Fruit fly (Drosophila melanogaster) whole organism, embryonic: ENCODE measurements around the gene WDR79.
A peak's percentile ranks its signal among the peaks of the same experiment; 100 is the strongest.

ENCODE experiments used
- ATbp ChIP-seq: fragments of 200-800 bp; sonication (Bioruptor generic); optimal IDR thresholded peaks from 2 replicates; lab custom pipeline; 2017; ENCODE audit warnings: missing biosample characterization, mild to moderate bottlenecking, missing genetic modification characterization, missing genetic modification reagents
- CG10274 ChIP-seq: fragments of 200-800 bp; sonication (Bioruptor generic); optimal IDR thresholded peaks from 3 replicates; lab custom pipeline; 2017; ENCODE audit warnings: missing biosample characterization, mild to moderate bottlenecking, missing genetic modification characterization
- CG10959 ChIP-seq: fragments of 200-800 bp; sonication (Bioruptor generic); IDR thresholded peaks from 2 replicates; pipeline ENCODE4 v1.3.6; 2022; ENCODE audit warnings: missing biosample characterization, missing genetic modification characterization
- CG11085 ChIP-seq: fragments of 200-800 bp; sonication (Bioruptor generic); IDR thresholded peaks from 2 replicates; pipeline ENCODE4 v1.3.6; 2022; ENCODE audit warnings: missing biosample characterization, missing genetic modification characterization
- CG11560 ChIP-seq: fragments of 200-800 bp; sonication (Bioruptor generic); IDR thresholded peaks from 3 replicates; pipeline ENCODE4 v1.3.6; 2022; ENCODE audit warnings: missing biosample characterization, missing genetic modification characterization
- CG11723 ChIP-seq: fragments of 200-800 bp; sonication (Bioruptor generic); optimal IDR thresholded peaks from 2 replicates; lab custom pipeline; 2017; ENCODE audit warnings: missing biosample characterization, mild to moderate bottlenecking, missing genetic modification characterization
- CG12769 ChIP-seq: fragments of 200-800 bp; sonication (Bioruptor generic); optimal IDR thresholded peaks from 2 replicates; lab custom pipeline; 2019; ENCODE audit warnings: missing biosample characterization, mild to moderate bottlenecking, missing genetic modification characterization, moderate library complexity
- CG13424 ChIP-seq: fragments of 200-800 bp; sonication (Bioruptor generic); optimal IDR thresholded peaks from 2 replicates; lab custom pipeline; 2019; ENCODE audit warnings: missing biosample characterization, mild to moderate bottlenecking, missing genetic modification characterization, moderate library complexity
- CG17328 ChIP-seq: fragments of 200-800 bp; sonication (Bioruptor generic); IDR thresholded peaks from 2 replicates; pipeline ENCODE4 v1.3.6; 2022; ENCODE audit warnings: missing biosample characterization, missing genetic modification characterization
- CG18262 ChIP-seq: fragments of 200-800 bp; optimal IDR thresholded peaks from 3 replicates; lab custom pipeline; 2019; ENCODE audit warnings: missing biosample characterization, mild to moderate bottlenecking, missing genetic modification characterization, moderate library complexity
- CG1832 ChIP-seq: fragments of 200-800 bp; sonication (Bioruptor generic); optimal IDR thresholded peaks from 2 replicates; lab custom pipeline; 2017; ENCODE audit warnings: missing biosample characterization, mild to moderate bottlenecking, missing genetic modification characterization, inconsistent platforms
- CG2678 ChIP-seq: fragments of 200-800 bp; sonication (Bioruptor generic); optimal IDR thresholded peaks from 3 replicates; lab custom pipeline; 2019; ENCODE audit warnings: missing biosample characterization, mild to moderate bottlenecking, missing genetic modification characterization, moderate library complexity
- CG2875 ChIP-seq: fragments of 200-800 bp; sonication (Bioruptor generic); optimal IDR thresholded peaks from 2 replicates; lab custom pipeline; 2017; ENCODE audit warnings: missing biosample characterization, mild to moderate bottlenecking, missing genetic modification characterization, missing genetic modification reagents
- CG31365 ChIP-seq: fragments of 200-800 bp; sonication (Bioruptor generic); optimal IDR thresholded peaks from 2 replicates; lab custom pipeline; 2018; ENCODE audit warnings: missing biosample characterization, mild to moderate bottlenecking, missing genetic modification characterization
- CG34224 ChIP-seq: fragments of 200-800 bp; sonication (Bioruptor generic); IDR thresholded peaks from 3 replicates; pipeline ENCODE4 v1.3.6; 2022; ENCODE audit warnings: missing biosample characterization, missing genetic modification characterization; ENCODE audit not compliant: partially characterized antibody
- CG4424 ChIP-seq: fragments of 200-800 bp; sonication (Bioruptor generic); optimal IDR thresholded peaks from 3 replicates; lab custom pipeline; 2016; ENCODE audit warnings: missing biosample characterization, missing genetic modification characterization
- CG4730 ChIP-seq: fragments of 200-800 bp; sonication (Bioruptor generic); IDR thresholded peaks from 2 replicates; pipeline ENCODE4 v1.3.6; 2022; ENCODE audit warnings: missing biosample characterization, missing genetic modification characterization
- Chrac-16 ChIP-seq: fragments of 200-800 bp; sonication (Bioruptor generic); optimal IDR thresholded peaks from 3 replicates; lab custom pipeline; 2016; ENCODE audit warnings: missing biosample characterization, missing genetic modification characterization
- CoRest ChIP-seq: fragments of 200-800 bp; sonication (Bioruptor generic); optimal IDR thresholded peaks from 3 replicates; lab custom pipeline; 2018; ENCODE audit warnings: missing biosample characterization, mild to moderate bottlenecking, missing genetic modification characterization, moderate library complexity
- Dip3 ChIP-seq: fragments of 200-800 bp; sonication (Bioruptor generic); optimal IDR thresholded peaks from 3 replicates; lab custom pipeline; 2016; ENCODE audit warnings: missing biosample characterization, missing genetic modification characterization
- E2f1 ChIP-seq: fragments of 200-800 bp; sonication (Bioruptor generic); IDR thresholded peaks from 2 replicates; pipeline ENCODE4 v1.3.6; 2022; ENCODE audit warnings: missing biosample characterization, missing genetic modification characterization
- HLHmδ ChIP-seq: fragments of 200-800 bp; sonication (Bioruptor generic); optimal IDR thresholded peaks from 2 replicates; lab custom pipeline; 2018; ENCODE audit warnings: missing biosample characterization, mild to moderate bottlenecking, missing genetic modification characterization, moderate library complexity
- Hand ChIP-seq: fragments of 200-800 bp; sonication (Bioruptor generic); optimal IDR thresholded peaks from 2 replicates; lab custom pipeline; 2017; ENCODE audit warnings: mild to moderate bottlenecking, missing biosample characterization, missing genetic modification reagents, missing genetic modification characterization
- Lhr ChIP-seq: fragments of 200-800 bp; sonication (Bioruptor generic); optimal IDR thresholded peaks from 3 replicates; lab custom pipeline; 2017; ENCODE audit warnings: mild to moderate bottlenecking, missing biosample characterization, missing genetic modification reagents, missing genetic modification characterization
- Lpt ChIP-seq: fragments of >200 bp; optimal IDR thresholded peaks from 2 replicates; lab custom pipeline; 2018; ENCODE audit warnings: missing biosample characterization, missing genetic modification characterization
- MESR4 ChIP-seq: fragments of 200-800 bp; sonication (Bioruptor generic); optimal IDR thresholded peaks from 2 replicates; lab custom pipeline; 2018; ENCODE audit warnings: missing biosample characterization, mild to moderate bottlenecking, missing genetic modification characterization, moderate library complexity
- Max ChIP-seq: fragments of 200-800 bp; sonication (Bioruptor generic); optimal IDR thresholded peaks from 2 replicates; lab custom pipeline; 2016; ENCODE audit warnings: missing biosample characterization, mild to moderate bottlenecking, missing genetic modification characterization
- Mrtf ChIP-seq: fragments of 200-800 bp; sonication (Bioruptor generic); IDR thresholded peaks from 3 replicates; pipeline ENCODE4 v1.3.6; 2022; ENCODE audit warnings: missing biosample characterization, missing genetic modification characterization
- NC2α ChIP-seq: fragments of 200-800 bp; sonication (Bioruptor generic); optimal IDR thresholded peaks from 2 replicates; lab custom pipeline; 2016; ENCODE audit warnings: missing biosample characterization, missing genetic modification characterization
- NK7.1 ChIP-seq: fragments of 200-800 bp; sonication (Bioruptor generic); optimal IDR thresholded peaks from 3 replicates; lab custom pipeline; 2016; ENCODE audit warnings: missing biosample characterization, missing genetic modification characterization
- Oaz ChIP-seq: fragments of 200-800 bp; sonication (Bioruptor generic); IDR thresholded peaks from 2 replicates; pipeline ENCODE4 v1.3.6; 2022; ENCODE audit warnings: missing biosample characterization, missing genetic modification characterization
- Poxn ChIP-seq: fragments of 200-800 bp; sonication (Bioruptor generic); IDR thresholded peaks from 2 replicates; pipeline ENCODE4 v1.3.6; 2022; ENCODE audit warnings: missing biosample characterization, missing genetic modification characterization
- Side ChIP-seq: fragments of 200-800 bp; sonication (Bioruptor generic); optimal IDR thresholded peaks from 2 replicates; lab custom pipeline; 2016; ENCODE audit warnings: missing biosample characterization, missing genetic modification characterization
- Sry-β ChIP-seq: fragments of 200-800 bp; sonication (Bioruptor generic); optimal IDR thresholded peaks from 2 replicates; lab custom pipeline; 2018; ENCODE audit warnings: missing biosample characterization, mild to moderate bottlenecking, missing genetic modification characterization, moderate library complexity
- ash1 ChIP-seq: fragments of 200-800 bp; sonication (Bioruptor generic); optimal IDR thresholded peaks from 2 replicates; lab custom pipeline; 2018; ENCODE audit warnings: missing biosample characterization, mild to moderate bottlenecking, missing genetic modification characterization
- croc ChIP-seq: fragments of 200-800 bp; sonication (Bioruptor generic); conservative IDR thresholded peaks from 3 replicates; pipeline ENCODE4 v1.3.6; 2022; ENCODE audit warnings: missing biosample characterization, missing genetic modification characterization
- da ChIP-seq: fragments of 200-800 bp; sonication (Bioruptor generic); optimal IDR thresholded peaks from 2 replicates; lab custom pipeline; 2016; ENCODE audit warnings: missing biosample characterization, missing genetic modification characterization
- dmrt99B ChIP-seq: fragments of 200-800 bp; sonication (Bioruptor generic); optimal IDR thresholded peaks from 2 replicates; lab custom pipeline; 2018; ENCODE audit warnings: missing biosample characterization, mild to moderate bottlenecking, missing genetic modification characterization, moderate library complexity
- jumu ChIP-seq: fragments of 200-800 bp; sonication (Bioruptor generic); optimal IDR thresholded peaks from 3 replicates; lab custom pipeline; 2016; ENCODE audit warnings: missing biosample characterization, missing genetic modification characterization
- kni ChIP-seq: fragments of 200-800 bp; sonication (Bioruptor generic); optimal IDR thresholded peaks from 3 replicates; lab custom pipeline; 2017; ENCODE audit warnings: mild to moderate bottlenecking, missing biosample characterization, missing genetic modification reagents, missing genetic modification characterization
- lilli ChIP-seq: fragments of 200-800 bp; sonication (Bioruptor generic); optimal IDR thresholded peaks from 3 replicates; lab custom pipeline; 2016; ENCODE audit warnings: missing biosample characterization, missing genetic modification characterization
- lov ChIP-seq, 2 experiments: fragments of 200-800 bp in 1 of 2; fragments of >200 bp in 1 of 2; sonication (Bioruptor generic) in 1 of 2; IDR thresholded peaks in 1 of 2; optimal IDR thresholded peaks in 1 of 2; 2 replicates in 1 of 2; 3 replicates in 1 of 2; pipeline versions ENCODE4 v1.3.6 to Lab custom; 2017 to 2022; ENCODE audit warnings: missing biosample characterization in 1 of 2, missing genetic modification characterization in 1 of 2
- maf-S ChIP-seq: fragments of 200-800 bp; sonication (Bioruptor generic); optimal IDR thresholded peaks from 2 replicates; lab custom pipeline; 2016; ENCODE audit warnings: missing biosample characterization, missing genetic modification characterization
- mirr ChIP-seq: fragments of 200-800 bp; sonication (Bioruptor generic); optimal IDR thresholded peaks from 3 replicates; lab custom pipeline; 2018; ENCODE audit warnings: missing biosample characterization, mild to moderate bottlenecking, missing genetic modification characterization
- p53 ChIP-seq: fragments of 200-800 bp; sonication (Bioruptor generic); optimal IDR thresholded peaks from 2 replicates; lab custom pipeline; 2016; ENCODE audit warnings: missing biosample characterization, missing genetic modification characterization
- pfk ChIP-seq: fragments of 200-800 bp; sonication (Bioruptor generic); optimal IDR thresholded peaks from 2 replicates; lab custom pipeline; 2018; ENCODE audit warnings: missing biosample characterization, mild to moderate bottlenecking, missing genetic modification characterization, moderate library complexity
- pum ChIP-seq: fragments of 200-800 bp; sonication (Bioruptor generic); optimal IDR thresholded peaks from 2 replicates; lab custom pipeline; 2016; ENCODE audit warnings: missing biosample characterization, missing genetic modification characterization
- salm ChIP-seq: fragments of 200-800 bp; sonication (Bioruptor generic); optimal IDR thresholded peaks from 2 replicates; lab custom pipeline; 2018; ENCODE audit warnings: missing biosample characterization, mild to moderate bottlenecking, missing genetic modification characterization
- sisA ChIP-seq: fragments of 200-800 bp; sonication (Bioruptor generic); IDR thresholded peaks from 2 replicates; pipeline ENCODE4 v1.3.6; 2022; ENCODE audit warnings: missing biosample characterization, missing genetic modification characterization
- ssp ChIP-seq: fragments of 200-800 bp; sonication (Bioruptor generic); IDR thresholded peaks from 2 replicates; pipeline ENCODE4 v1.3.6; 2022; ENCODE audit warnings: missing biosample characterization, missing genetic modification characterization
- stwl ChIP-seq: fragments of 200-800 bp; sonication (Bioruptor generic); optimal IDR thresholded peaks from 3 replicates; lab custom pipeline; 2018; ENCODE audit warnings: missing biosample characterization, mild to moderate bottlenecking, missing genetic modification characterization, moderate library complexity

The WDR79 gene

DNA sequence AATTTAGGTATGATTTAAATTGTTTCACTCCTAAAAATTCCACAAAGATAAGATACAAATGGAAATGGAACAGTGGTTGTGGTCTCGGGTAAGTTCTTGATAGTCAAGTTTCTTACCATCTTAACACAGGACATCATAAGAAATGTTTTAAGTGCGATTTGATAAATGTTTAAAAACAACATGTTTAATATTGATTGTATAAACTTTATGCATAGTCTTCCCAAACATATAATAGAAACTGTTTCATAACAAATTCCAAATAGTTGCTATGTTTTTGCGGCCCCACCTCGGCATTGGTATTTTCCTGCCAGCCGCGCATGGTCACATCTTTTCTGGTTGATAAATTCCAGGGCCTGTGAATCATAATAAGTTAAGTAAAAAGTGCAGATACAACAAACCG is 2.8 kb downstream of the WDR79 start, which contains the start of gene Arpc4 (continued):
- TF ChIP-seq pum = peak; percentile 51
- no peak for TF ChIP-seq CG2875 (GFP tag; lab: Kevin White, UChicago)
- no peak for TF ChIP-seq ash1 (GFP tag; lab: Kevin White, UChicago)
- TF ChIP-seq NC2α = no peak
- TF ChIP-seq CG4730 (GFP tag; lab: Robert Waterston, UW) = peak; percentile 49
- TF ChIP-seq dmrt99B = no peak
- peak; percentile 93 for TF ChIP-seq pfk
- no peak for TF ChIP-seq Sry-β (GFP tag; lab: Kevin White, UChicago)
- TF ChIP-seq Side (GFP tag; lab: Kevin White, UChicago) = no peak
- TF ChIP-seq CG11085 (GFP tag; lab: Robert Waterston, UW) = no peak
- TF ChIP-seq CG13424 = peak; percentile 61
- no peak for TF ChIP-seq MESR4 (GFP tag; lab: Kevin White, UChicago)
- no peak for TF ChIP-seq CG10959 (GFP tag; lab: Robert Waterston, UW)
- peak; percentile 57 for TF ChIP-seq ssp (GFP tag; lab: Robert Waterston, UW)
- no peak for TF ChIP-seq CG12769 (tag; lab: Kevin White, UChicago)
- TF ChIP-seq Oaz (GFP tag; lab: Robert Waterston, UW) = peak; percentile 72
- TF ChIP-seq Lpt (GFP tag; lab: Kevin White, UChicago) = no peak
- no peak for TF ChIP-seq kni (GFP tag; lab: Kevin White, UChicago)
- no peak for TF ChIP-seq CG1832 (GFP tag; lab: Kevin White, UChicago)
- no peak for TF ChIP-seq CG18262
- no peak for TF ChIP-seq CG31365 (tag; lab: Kevin White, UChicago)
- TF ChIP-seq Mrtf = peak; percentile 59; the same call in 1 of the 3 replicates
- no peak for TF ChIP-seq NK7.1 (GFP tag; lab: Kevin White, UChicago)
- peak; percentile 65 for TF ChIP-seq Lhr (GFP tag; lab: Kevin White, UChicago)
- TF ChIP-seq CG10274 (GFP tag; lab: Kevin White, UChicago) = no peak
- TF ChIP-seq maf-S (GFP tag; lab: Kevin White, UChicago) = peak; percentile 24
- no peak for TF ChIP-seq Poxn (GFP tag; lab: Robert Waterston, UW)
- TF ChIP-seq lov (optimal IDR thresholded peaks at IDR 0.05; lab: Kevin White, UChicago) = no peak
- TF ChIP-seq lov (GFP tag; IDR thresholded peaks at IDR 0.05; lab: Robert Waterston, UW) = no peak
- TF ChIP-seq croc (GFP tag; lab: Robert Waterston, UW) = peak; percentile 29; the same call in 1 of the 3 replicates
- TF ChIP-seq Chrac-16 = peak; percentile 23
- no peak for TF ChIP-seq CG11723 (GFP tag; lab: Kevin White, UChicago)
- no peak for TF ChIP-seq HLHmδ (GFP tag; lab: Kevin White, UChicago)
- TF ChIP-seq sisA (GFP tag; lab: Robert Waterston, UW) = peak; percentile 54
- peak; percentile 10 for TF ChIP-seq p53
- TF ChIP-seq stwl (tag; lab: Kevin White, UChicago) = peak; percentile 83
- peak; percentile 20 for TF ChIP-seq Max
- TF ChIP-seq CG17328 = peak; percentile 80
- no peak for TF ChIP-seq ATbp (GFP tag; lab: Kevin White, UChicago)
- peak; percentile 60; the same call in 1 of the 2 replicates for TF ChIP-seq E2f1 (GFP tag; lab: Robert Waterston, UW)
- peak; percentile 39 for TF ChIP-seq CG4424 (GFP tag; lab: Kevin White, UChicago)
- no peak for TF ChIP-seq salm (tag; lab: Kevin White, UChicago)
- TF ChIP-seq CG11560 = no peak
- TF ChIP-seq mirr (GFP tag; lab: Kevin White, UChicago) = no peak
- TF ChIP-seq CG34224 = no peak
- TF ChIP-seq da (GFP tag; lab: Kevin White, UChicago) = no peak
- TF ChIP-seq CoRest (tag; lab: Kevin White, UChicago) = peak; percentile 55
- no peak for TF ChIP-seq Hand (GFP tag; lab: Kevin White, UChicago)
- TF ChIP-seq CG2678 = no peak
- peak; percentile 64 for TF ChIP-seq lilli
- TF ChIP-seq Dip3 (GFP tag; lab: Kevin White, UChicago) = peak; percentile 11
- peak; percentile 33 for TF ChIP-seq jumu (GFP tag; lab: Kevin White, UChicago)
